Fruit fly (Drosophila melanogaster) whole organism, wandering third instar larva: ENCODE data around the gene Mlc-c.

Experiments
- GATAd ChIP-seq: sonication (Bioruptor generic); optimal IDR thresholded peaks from 2 replicates; lab custom pipeline; 2016; ENCODE audit warnings: missing biosample characterization, missing genetic modification characterization
- dl ChIP-seq, 2 experiments: fragments of 175-275, 200-275 bp in 1 of 2; fragments of 200-275 bp in 1 of 2; sonication (Bioruptor generic); optimal IDR thresholded peaks; lab custom pipeline; 2018; ENCODE audit warnings: mild to moderate bottlenecking in 2 of 2, missing biosample characterization in 2 of 2, missing genetic modification characterization in 2 of 2, moderate library complexity in 2 of 2; ENCODE audit not compliant: partially characterized antibody in 2 of 2, insufficient read depth in 1 of 2

dm6 chrX:5614367-5614766 is 8.0 kb downstream of the Mlc-c start, which contains the start of gene CG34435:
- TF ChIP-seq dl (GFP tag; optimal IDR thresholded peaks at IDR 0.05; lab: Kevin White, UChicago; ENCODE audit: insufficient read depth in 1 of 2, partially characterized antibody in 2 of 2) (no peak), GATAd (GFP tag; lab: Kevin White, UChicago) (no peak)
